Fruit fly (Drosophila melanogaster): ENCODE measurements around the gene Nha1.

Nha1 gene

DNA sequence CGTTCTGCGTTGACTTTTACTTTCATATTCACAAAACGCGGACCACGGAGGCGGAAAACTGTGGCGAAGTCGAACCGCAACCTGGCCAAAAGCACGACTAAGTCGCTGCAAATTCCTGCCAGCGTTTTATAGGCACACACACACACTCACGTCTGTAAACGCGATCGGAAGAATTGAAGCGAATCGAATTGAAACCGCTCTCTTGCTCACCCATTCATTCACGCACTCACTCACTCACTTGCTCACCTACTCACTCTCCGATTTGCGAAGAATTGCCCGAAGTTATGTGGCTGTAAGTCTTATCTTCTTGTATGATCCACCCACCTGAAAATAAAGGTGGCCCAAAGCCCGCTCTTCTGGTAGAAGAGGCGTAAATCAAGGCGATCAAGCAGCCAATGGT is at the start of gene Nha1:
Nha1 (minus strand) TSS at position 101 of the 400 bp plus-strand sequence.
- TF ChIP-seq ci (GFP tag; IDR thresholded peaks at IDR 0.05) (no peak), Trl (optimal IDR thresholded peaks at IDR 0.05) (peak in 1 of 2 experiments; percentile 16), Trl (GFP tag; optimal IDR thresholded peaks at IDR 0.05) (no peak)

DNA sequence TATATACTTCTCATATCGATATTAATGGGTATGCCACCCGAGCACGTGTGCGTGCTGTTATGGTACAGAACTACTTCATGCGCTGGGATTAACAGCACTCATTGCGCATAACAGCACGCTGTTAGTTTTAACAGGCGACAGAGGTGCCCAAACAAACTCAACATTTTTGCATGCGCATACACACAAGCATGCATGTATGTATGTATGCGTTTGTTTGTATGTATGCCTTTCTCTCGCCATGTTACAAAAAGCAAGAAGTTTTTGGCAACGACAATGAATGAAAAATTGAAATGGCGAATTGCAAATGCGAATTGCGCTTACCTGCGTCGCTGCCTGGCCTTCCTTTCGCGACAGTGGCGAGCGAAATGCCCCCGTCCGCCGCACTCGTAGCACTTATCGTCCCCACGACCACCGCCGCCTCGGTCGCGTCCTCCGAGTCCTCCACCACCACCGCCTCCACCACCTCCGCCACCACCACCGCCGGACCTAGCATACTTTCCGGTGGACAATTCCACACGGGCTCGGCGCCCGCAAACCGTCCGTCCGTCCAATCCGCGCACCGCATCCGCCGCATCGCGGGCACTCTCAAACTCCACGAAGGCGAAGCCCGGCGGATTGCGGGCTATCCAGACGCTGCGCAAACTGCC is 49.1 kb upstream of the Nha1 start:
- peak; percentile 16 for TF ChIP-seq CG18619 (GFP tag; optimal IDR thresholded peaks at IDR 0.05)
- no peak for TF ChIP-seq ap (GFP tag; IDR thresholded peaks at IDR 0.05)
- peak; percentile 8 for TF ChIP-seq CG1233 (GFP tag; optimal IDR thresholded peaks at IDR 0.05)
- peak; percentile 9 for TF ChIP-seq CG10267 (tag; optimal IDR thresholded peaks at IDR 0.05)
- TF ChIP-seq CG2712 (tag; optimal IDR thresholded peaks at IDR 0.05) = peak; percentile 40
- TF ChIP-seq pzg (GFP tag; optimal IDR thresholded peaks at IDR 0.05) = peak; percentile 49
- peak; percentile 1 for TF ChIP-seq Med (GFP tag)
- TF ChIP-seq unc-4 (GFP tag; IDR thresholded peaks at IDR 0.05; ENCODE audit: partially characterized antibody) = peak; percentile 20; the same call in 1 of the 2 replicates
- peak; percentile 22; the same call in 1 of the 3 replicates for TF ChIP-seq CG34422 (GFP tag; IDR thresholded peaks at IDR 0.05)
- TF ChIP-seq cg (GFP tag; optimal IDR thresholded peaks at IDR 0.05) = peak; percentile 95
- 0 out of 2 replicates have a peak, but pooled peaks have one; percentile 15 for TF ChIP-seq Bgb (GFP tag; IDR thresholded peaks at IDR 0.05; ENCODE audit: partially characterized antibody)
- no peak for TF ChIP-seq pho (GFP tag; optimal IDR thresholded peaks at IDR 0.05)
- no peak for TF ChIP-seq BEAF-32 (GFP tag; optimal IDR thresholded peaks at IDR 0.05)
- peak; percentile 27 for TF ChIP-seq CG12391 (tag; optimal IDR thresholded peaks at IDR 0.05)
- TF ChIP-seq CG7987 (GFP tag; optimal IDR thresholded peaks at IDR 0.05) = peak; percentile 4
- 0 out of 3 replicates have a peak, but pooled peaks have one; percentile 32 for TF ChIP-seq CG6791 (GFP tag; IDR thresholded peaks at IDR 0.05; ENCODE audit: partially characterized antibody)
- peak; percentile 10; the same call in 1 of the 2 replicates for TF ChIP-seq CG13287 (GFP tag; IDR thresholded peaks at IDR 0.05; ENCODE audit: partially characterized antibody)
- peak; percentile 32 for TF ChIP-seq MESR4 (GFP tag; optimal IDR thresholded peaks at IDR 0.05)
- 0 out of 3 replicates have a peak, but pooled peaks have one; percentile 12 for TF ChIP-seq CG7963 (GFP tag; IDR thresholded peaks at IDR 0.05; ENCODE audit: partially characterized antibody)
- TF ChIP-seq Dbx (GFP tag; IDR thresholded peaks at IDR 0.05) = 0 out of 3 replicates have a peak, but pooled peaks have one; percentile 12
- peak; percentile 63 for TF ChIP-seq CG15479 (GFP tag; optimal IDR thresholded peaks at IDR 0.05)
- peak; percentile 7 for TF ChIP-seq CG1603 (tag; optimal IDR thresholded peaks at IDR 0.05)
- TF ChIP-seq CG12744 (GFP tag; optimal IDR thresholded peaks at IDR 0.05) = no peak
- 0 out of 3 replicates have a peak, but pooled peaks have one; percentile 33 for TF ChIP-seq Opbp (GFP tag; IDR thresholded peaks at IDR 0.05; ENCODE audit: partially characterized antibody)
- peak; percentile 48 for TF ChIP-seq CG18262 (tag; optimal IDR thresholded peaks at IDR 0.05)
- TF ChIP-seq CG1832 (GFP tag; optimal IDR thresholded peaks at IDR 0.05) = no peak
- TF ChIP-seq zfh1 (GFP tag; IDR thresholded peaks at IDR 0.05) = no peak
- no peak for TF ChIP-seq chm (GFP tag; IDR thresholded peaks at IDR 0.05)
- TF ChIP-seq tna (GFP tag; IDR thresholded peaks at IDR 0.05; ENCODE audit: partially characterized antibody) = peak; percentile 27; the same call in 1 of the 2 replicates
- peak; percentile 69; the same call in 1 of the 2 replicates for TF ChIP-seq rib (GFP tag; IDR thresholded peaks at IDR 0.05)
- TF ChIP-seq nmo (GFP tag; optimal IDR thresholded peaks at IDR 0.05) = no peak
- TF ChIP-seq crol (GFP tag; IDR thresholded peaks at IDR 0.05) = peak; percentile 77; the same call in 1 of the 2 replicates
- TF ChIP-seq CG9437 (GFP tag; optimal IDR thresholded peaks at IDR 0.05) = peak; percentile 18
- peak; percentile 15 for TF ChIP-seq Sry-β (GFP tag; optimal IDR thresholded peaks at IDR 0.05)
- no peak for TF ChIP-seq Ets65A (GFP tag)
- peak; percentile 68 for TF ChIP-seq bigmax (GFP tag; optimal IDR thresholded peaks at IDR 0.05)
- no peak for TF ChIP-seq Hey (tag; optimal IDR thresholded peaks at IDR 0.05)
- TF ChIP-seq Nf-YC (tag; optimal IDR thresholded peaks at IDR 0.05) = peak; percentile 54
- no peak for TF ChIP-seq CG15601 (tag; optimal IDR thresholded peaks at IDR 0.05)
- TF ChIP-seq Sox100B (GFP tag; optimal IDR thresholded peaks at IDR 0.05) = no peak
- no peak for TF ChIP-seq NK7.1 (GFP tag; optimal IDR thresholded peaks at IDR 0.05)
- TF ChIP-seq sna (GFP tag; IDR thresholded peaks at IDR 0.05; ENCODE audit: partially characterized antibody) = 0 out of 2 replicates have a peak, but pooled peaks have one; percentile 10
- TF ChIP-seq CG32767 (GFP tag; IDR thresholded peaks at IDR 0.05) = peak; percentile 63; the same call in 1 of the 2 replicates
